Fruit fly (Drosophila melanogaster) whole organism, prepupa: Measurements from ENCODE around the gene Grip75.

Experiments used
- CG11762 ChIP-seq: fragments of 200-800 bp; sonication (Bioruptor generic); optimal IDR thresholded peaks from 3 replicates; lab custom pipeline; 2016; ENCODE audit warnings: missing biosample characterization, missing genetic modification characterization; ENCODE audit not compliant: insufficient read depth
- CG1621 ChIP-seq: fragments of 200-800 bp; sonication (Bioruptor generic); optimal IDR thresholded peaks from 3 replicates; lab custom pipeline; 2018; ENCODE audit warnings: missing biosample characterization, mild to moderate bottlenecking, missing genetic modification characterization
- Sox15 ChIP-seq: fragments of 200-800 bp; sonication (Bioruptor generic); optimal IDR thresholded peaks from 3 replicates; lab custom pipeline; 2016; ENCODE audit warnings: missing biosample characterization, missing genetic modification characterization
- dsx ChIP-seq: fragments of 200-800 bp; optimal IDR thresholded peaks from 3 replicates; lab custom pipeline; 2019; ENCODE audit warnings: missing biosample characterization, mild to moderate bottlenecking, missing genetic modification characterization, moderate library complexity; ENCODE audit not compliant: poor library complexity, severe bottlenecking
- salr ChIP-seq, 2 experiments: fragments of 200-800 bp; sonication (Bioruptor generic); optimal IDR thresholded peaks; 3 replicates each; lab custom pipeline; 2016 to 2018; ENCODE audit warnings: missing biosample characterization in 2 of 2, missing genetic modification characterization in 2 of 2, mild to moderate bottlenecking in 1 of 2
- svp ChIP-seq: fragments of 200-800 bp; sonication (Bioruptor generic); peaks from one replicate; lab custom pipeline; 2016; ENCODE audit warnings: missing biosample characterization, missing genetic modification characterization

DNA sequence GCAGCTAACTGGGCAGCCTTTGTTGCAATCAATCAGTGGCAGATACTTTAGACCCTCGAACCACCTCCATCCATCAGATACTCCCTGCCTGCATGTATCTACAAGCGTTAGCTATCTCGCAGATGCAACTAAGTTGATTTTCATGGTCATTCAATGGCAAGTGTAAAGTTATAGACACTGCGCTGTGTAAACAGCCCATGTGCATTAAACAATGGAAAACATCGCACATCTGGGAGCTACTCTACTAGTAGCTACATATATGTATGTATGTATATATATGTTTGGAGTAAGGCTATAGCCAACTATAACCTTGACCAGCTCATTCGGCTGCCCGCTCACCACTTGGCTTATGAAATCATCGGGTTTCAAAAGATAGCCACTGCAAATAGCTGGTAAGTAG, 12.9 kb upstream of the Grip75 start:
- TF ChIP-seq CG1621 (tag; lab: Kevin White, UChicago): no peak
- TF ChIP-seq dsx: peak; percentile 36
- TF ChIP-seq Sox15: no peak
- no peak for TF ChIP-seq svp (GFP tag; lab: Kevin White, UChicago)
- no peak for TF ChIP-seq salr (GFP tag; optimal IDR thresholded peaks at IDR 0.05; lab: Kevin White, UChicago)
- TF ChIP-seq CG11762 (GFP tag; lab: Kevin White, UChicago): no peak
